Worm (Caenorhabditis elegans) whole organism, L1 larva: ENCODE results near the gene sru-1.
A peak's percentile ranks its signal among the peaks of the same experiment; 100 is the strongest.

ENCODE experiments used
- C34B4.2 ChIP-seq: sonication (generic microtip); optimal IDR thresholded peaks from 2 replicates; lab custom pipeline; 2017; ENCODE audit warnings: mild to moderate bottlenecking, missing genetic modification characterization, missing compliant biosample characterization
- alr-1 ChIP-seq: fragments of 200-800 bp; sonication (Bioruptor generic); optimal IDR thresholded peaks from 2 replicates; lab custom pipeline; 2018; ENCODE audit warnings: borderline replicate concordance, mild to moderate bottlenecking, missing genetic modification characterization, missing compliant biosample characterization
- ceh-63 ChIP-seq: fragments of 200-800 bp; sonication (Bioruptor generic); optimal IDR thresholded peaks from 2 replicates; lab custom pipeline; 2018; ENCODE audit warnings: mild to moderate bottlenecking, missing genetic modification characterization, missing compliant biosample characterization
- elt-3 ChIP-seq, 6 experiments: fragments of 150-350 bp in 1 of 6; sonication (generic microtip); optimal IDR thresholded peaks; 2 replicates each; lab custom pipeline; 2017 to 2018; ENCODE audit warnings: missing biosample characterization in 6 of 6, missing genetic modification characterization in 6 of 6, inconsistent platforms in 1 of 6
- ets-5 ChIP-seq: fragments of 200-800 bp; sonication (Bioruptor generic); IDR thresholded peaks from 2 replicates; pipeline ENCODE4 v1.3.6; 2022; ENCODE audit warnings: missing genetic modification characterization, missing compliant biosample characterization
- lin-14 ChIP-seq: fragments of 200-800 bp; sonication (Bioruptor generic); optimal IDR thresholded peaks from 2 replicates; lab custom pipeline; 2018; ENCODE audit warnings: mild to moderate bottlenecking, missing genetic modification characterization, moderate library complexity, missing compliant biosample characterization
- lsy-2 ChIP-seq, 2 experiments: fragments of 150-350 bp; optimal IDR thresholded peaks; 2 replicates each; lab custom pipeline; 2014; ENCODE audit warnings: missing biosample characterization in 2 of 2, missing genetic modification characterization in 2 of 2
- nhr-11 ChIP-seq: fragments of 150-350 bp; optimal IDR thresholded peaks from 2 replicates; lab custom pipeline; 2014; ENCODE audit warnings: missing biosample characterization, missing genetic modification characterization
- snpc-4 ChIP-seq: fragments of 150-350 bp; optimal IDR thresholded peaks from 2 replicates; lab custom pipeline; 2014; ENCODE audit warnings: missing biosample characterization, missing genetic modification characterization
- tbx-2 ChIP-seq: sonication (generic microtip); optimal IDR thresholded peaks from 2 replicates; lab custom pipeline; 2016; ENCODE audit warnings: missing genetic modification characterization, missing compliant biosample characterization
- tlp-1 ChIP-seq: fragments of 150-350 bp; optimal IDR thresholded peaks from 2 replicates; lab custom pipeline; 2014; ENCODE audit warnings: missing biosample characterization, missing genetic modification characterization
- unc-62 ChIP-seq: fragments of 150-350 bp; optimal IDR thresholded peaks from 2 replicates; lab custom pipeline; 2014; ENCODE audit warnings: missing biosample characterization, missing genetic modification reagents, missing genetic modification characterization
- unc-86 ChIP-seq: sonication (generic microtip); optimal IDR thresholded peaks from 2 replicates; lab custom pipeline; 2016; ENCODE audit warnings: missing genetic modification characterization, missing compliant biosample characterization
- zag-1 ChIP-seq: fragments of 150-350 bp; optimal IDR thresholded peaks from 2 replicates; lab custom pipeline; 2014; ENCODE audit warnings: missing biosample characterization, missing genetic modification characterization

ce11 chrIV:9534342-9534741 is 45.9 kb downstream of the sru-1 start:
- TF ChIP-seq snpc-4 (peak; percentile 37), unc-86 (tag; lab: Kevin White, UChicago) (no peak), nhr-11 (tag; lab: Kevin White, UChicago) (no peak), lin-14 (GFP tag; lab: Kevin White, UChicago) (peak; percentile 85), C34B4.2 (no peak), lsy-2 (tag; optimal IDR thresholded peaks at IDR 0.05; lab: Kevin White, UChicago) (peak; percentile 66 to 68), alr-1 (tag; lab: Kevin White, UChicago) (no peak), elt-3 (tag; optimal IDR thresholded peaks at IDR 0.05; lab: Kevin White, UChicago) (peak in 2 of 6 experiments; percentile 57 to 82), tbx-2 (tag; lab: Kevin White, UChicago) (peak; percentile 41), tlp-1 (no peak), ets-5 (GFP tag; lab: Robert Waterston, UW) (no peak), zag-1 (no peak), ceh-63 (GFP tag; lab: Kevin White, UChicago) (no peak), unc-62 (GFP tag; lab: Kevin White, UChicago) (no peak)
